Worm (Caenorhabditis elegans): ENCODE measurements around the gene K03B4.6.

The K03B4.6 gene

ce11 chrV:4687944-4688505 lies 12.0 kb upstream of the K03B4.6 start, which contains the start of gene K03B4.2:
TSS of gene K03B4.2 (plus strand) at chrV:4687994.
- no peak for TF ChIP-seq ceh-36 (tag; optimal IDR thresholded peaks at IDR 0.05)
- TF ChIP-seq tra-4 (tag; optimal IDR thresholded peaks at IDR 0.05): no peak
- TF ChIP-seq ama-1 (optimal IDR thresholded peaks at IDR 0.05): no peak
- TF ChIP-seq tbx-37 (GFP tag; conservative IDR thresholded peaks at IDR 0.05): no peak
- no peak for TF ChIP-seq scrt-1 (GFP tag; IDR thresholded peaks at IDR 0.05)
- no peak for TF ChIP-seq ets-7 (tag; optimal IDR thresholded peaks at IDR 0.05)
- TF ChIP-seq aly-1 (tag; optimal IDR thresholded peaks at IDR 0.05): no peak
- no peak for TF ChIP-seq pes-1 (GFP tag; IDR thresholded peaks at IDR 0.05)
- TF ChIP-seq hmbx-1 (tag; optimal IDR thresholded peaks at IDR 0.05): no peak
- TF ChIP-seq ceh-13 (GFP tag; optimal IDR thresholded peaks at IDR 0.05): no peak
- TF ChIP-seq B0310.2 (tag; optimal IDR thresholded peaks at IDR 0.05): no peak

ce11 chrV:4686680-4687470 lies 10.9 kb upstream of the K03B4.6 start, which contains the start of gene taf-10:
TSS of gene taf-10 (plus strand) at chrV:4687103.
- TF ChIP-seq tbx-11 (GFP tag; IDR thresholded peaks at IDR 0.05): no peak
- TF ChIP-seq F13C5.2 (tag; optimal IDR thresholded peaks at IDR 0.05): peak; percentile 54

- TF ChIP-seq tbx-11 (GFP tag; IDR thresholded peaks at IDR 0.05): no peak
- TF ChIP-seq ama-1 (optimal IDR thresholded peaks at IDR 0.05): no peak
- TF ChIP-seq ceh-36 (tag; optimal IDR thresholded peaks at IDR 0.05): peak; percentile 73
These were observed 8.1 kb upstream of the K03B4.6 start for ce11 chrV:4684137-4684536.

- no peak for TF ChIP-seq tbx-11 (GFP tag; IDR thresholded peaks at IDR 0.05)
- no peak for TF ChIP-seq hmg-4 (GFP tag; optimal IDR thresholded peaks at IDR 0.05)
- no peak for TF ChIP-seq hmbx-1 (tag; optimal IDR thresholded peaks at IDR 0.05)
- TF ChIP-seq ceh-13 (GFP tag; optimal IDR thresholded peaks at IDR 0.05): no peak
- no peak for TF ChIP-seq tra-4 (tag; optimal IDR thresholded peaks at IDR 0.05)
- no peak for TF ChIP-seq sea-1 (GFP tag; conservative IDR thresholded peaks at IDR 0.05)
- TF ChIP-seq F13C5.2 (tag; optimal IDR thresholded peaks at IDR 0.05): no peak
- no peak for TF ChIP-seq tbx-37 (GFP tag; conservative IDR thresholded peaks at IDR 0.05)
- no peak for TF ChIP-seq ets-7 (tag; optimal IDR thresholded peaks at IDR 0.05)
- TF ChIP-seq ceh-36 (tag; optimal IDR thresholded peaks at IDR 0.05): no peak
- TF ChIP-seq aly-1 (tag; optimal IDR thresholded peaks at IDR 0.05): no peak
- TF ChIP-seq flt-1 (GFP tag; IDR thresholded peaks at IDR 0.05): no peak
- no peak for TF ChIP-seq scrt-1 (GFP tag; IDR thresholded peaks at IDR 0.05)
- TF ChIP-seq ama-1 (optimal IDR thresholded peaks at IDR 0.05): no peak
- no peak for TF ChIP-seq B0310.2 (tag; optimal IDR thresholded peaks at IDR 0.05)
- no peak for TF ChIP-seq pes-1 (GFP tag; IDR thresholded peaks at IDR 0.05)
- no peak for TF ChIP-seq hnd-1 (tag; optimal IDR thresholded peaks at IDR 0.05)
These were observed 5.7 kb upstream of the K03B4.6 start, which contains the start of gene K03B4.4 for ce11 chrV:4681670-4682069. TSS of gene K03B4.4 (plus strand) at chrV:4681970.

ce11 chrV:4676812-4677211 lies 820 bp upstream of the K03B4.6 start:
- TF ChIP-seq F13C5.2 (tag; optimal IDR thresholded peaks at IDR 0.05): no peak
- no peak for TF ChIP-seq ceh-13 (GFP tag; optimal IDR thresholded peaks at IDR 0.05)
- no peak for TF ChIP-seq sea-1 (GFP tag; conservative IDR thresholded peaks at IDR 0.05)
- TF ChIP-seq tra-4 (tag; optimal IDR thresholded peaks at IDR 0.05): no peak
- no peak for TF ChIP-seq hmbx-1 (tag; optimal IDR thresholded peaks at IDR 0.05)
- TF ChIP-seq hmg-4 (GFP tag; optimal IDR thresholded peaks at IDR 0.05): no peak
- TF ChIP-seq flt-1 (GFP tag; IDR thresholded peaks at IDR 0.05): no peak
- TF ChIP-seq pes-1 (GFP tag; IDR thresholded peaks at IDR 0.05): no peak
- TF ChIP-seq aly-1 (tag; optimal IDR thresholded peaks at IDR 0.05): no peak
- no peak for TF ChIP-seq B0310.2 (tag; optimal IDR thresholded peaks at IDR 0.05)
- TF ChIP-seq tbx-11 (GFP tag; IDR thresholded peaks at IDR 0.05): no peak
- TF ChIP-seq hnd-1 (tag; optimal IDR thresholded peaks at IDR 0.05): no peak
- TF ChIP-seq ceh-36 (tag; optimal IDR thresholded peaks at IDR 0.05): no peak
- no peak for TF ChIP-seq tbx-37 (GFP tag; conservative IDR thresholded peaks at IDR 0.05)
- TF ChIP-seq ets-7 (tag; optimal IDR thresholded peaks at IDR 0.05): no peak
- TF ChIP-seq scrt-1 (GFP tag; IDR thresholded peaks at IDR 0.05): no peak
- no peak for TF ChIP-seq ama-1 (optimal IDR thresholded peaks at IDR 0.05)

ce11 chrV:4674506-4674905 lies 1.5 kb downstream of the K03B4.6 start, which contains the start of gene K03B4.8:
TSS of gene K03B4.8 (minus strand) at chrV:4674606.
- TF ChIP-seq B0310.2 (tag; optimal IDR thresholded peaks at IDR 0.05) (no peak), ceh-13 (GFP tag; optimal IDR thresholded peaks at IDR 0.05) (no peak), hmg-4 (GFP tag; optimal IDR thresholded peaks at IDR 0.05) (no peak), pes-1 (GFP tag; IDR thresholded peaks at IDR 0.05) (no peak), sea-1 (GFP tag; conservative IDR thresholded peaks at IDR 0.05) (no peak), tbx-37 (GFP tag; conservative IDR thresholded peaks at IDR 0.05) (no peak), hnd-1 (tag; optimal IDR thresholded peaks at IDR 0.05) (no peak), ets-7 (tag; optimal IDR thresholded peaks at IDR 0.05) (no peak), tra-4 (tag; optimal IDR thresholded peaks at IDR 0.05) (no peak), hmbx-1 (tag; optimal IDR thresholded peaks at IDR 0.05) (no peak), flt-1 (GFP tag; IDR thresholded peaks at IDR 0.05) (no peak), ama-1 (optimal IDR thresholded peaks at IDR 0.05) (no peak), F13C5.2 (tag; optimal IDR thresholded peaks at IDR 0.05) (no peak), scrt-1 (GFP tag; IDR thresholded peaks at IDR 0.05) (no peak), ceh-36 (tag; optimal IDR thresholded peaks at IDR 0.05) (no peak), tbx-11 (GFP tag; IDR thresholded peaks at IDR 0.05) (no peak), aly-1 (tag; optimal IDR thresholded peaks at IDR 0.05) (no peak)

- TF ChIP-seq flt-1 (GFP tag; IDR thresholded peaks at IDR 0.05): no peak
- TF ChIP-seq tbx-11 (GFP tag; IDR thresholded peaks at IDR 0.05): no peak
These were observed 3.5 kb downstream of the K03B4.6 start, which contains the start of gene K03B4.9 for ce11 chrV:4672487-4672886. TSS of gene K03B4.9 (minus strand) at chrV:4672587.

All from whole organism, early embryonic.